Worm (Caenorhabditis elegans) whole organism, dauer: ENCODE data around the gene F53H8.3.

Experiments used
- unc-62 ChIP-seq: sonication (generic microtip); optimal IDR thresholded peaks from 2 replicates; lab custom pipeline; 2017; ENCODE audit warnings: missing biosample characterization, missing genetic modification reagents, missing genetic modification characterization

Gene F53H8.3

ce11 chrX:949466-949865, 11.1 kb downstream of the F53H8.3 start:
- TF ChIP-seq unc-62 (GFP tag; lab: Kevin White, UChicago) = peak; percentile 35

DNA sequence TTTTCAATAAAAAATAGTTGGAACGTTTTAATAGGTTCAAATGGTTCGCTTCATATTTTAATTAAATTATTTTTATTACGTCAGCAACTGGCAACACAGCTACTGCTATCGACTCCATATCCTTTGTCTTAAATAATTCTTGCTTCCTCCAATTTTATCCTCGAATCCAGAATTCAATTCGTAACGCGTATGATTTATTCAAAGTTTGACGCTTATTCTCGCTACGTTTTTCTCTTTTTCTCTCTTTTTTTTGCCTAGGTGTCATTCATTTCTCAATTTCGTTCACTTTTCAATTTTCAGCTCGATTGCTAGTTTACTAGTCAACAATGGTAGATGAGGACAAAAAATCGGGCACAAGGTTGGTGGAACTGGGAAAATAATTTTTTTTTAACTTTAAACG, 12.1 kb downstream of the F53H8.3 start, which contains the start of gene arr-1:
Gene arr-1 (plus strand): TSS at position 301 of the 400 bp plus-strand sequence.
- TF ChIP-seq unc-62 (GFP tag; lab: Kevin White, UChicago) = no peak

- TF ChIP-seq unc-62 (GFP tag; lab: Kevin White, UChicago) = no peak
These were observed 14.3 kb downstream of the F53H8.3 start for ce11 chrX:952557-953083.

DNA sequence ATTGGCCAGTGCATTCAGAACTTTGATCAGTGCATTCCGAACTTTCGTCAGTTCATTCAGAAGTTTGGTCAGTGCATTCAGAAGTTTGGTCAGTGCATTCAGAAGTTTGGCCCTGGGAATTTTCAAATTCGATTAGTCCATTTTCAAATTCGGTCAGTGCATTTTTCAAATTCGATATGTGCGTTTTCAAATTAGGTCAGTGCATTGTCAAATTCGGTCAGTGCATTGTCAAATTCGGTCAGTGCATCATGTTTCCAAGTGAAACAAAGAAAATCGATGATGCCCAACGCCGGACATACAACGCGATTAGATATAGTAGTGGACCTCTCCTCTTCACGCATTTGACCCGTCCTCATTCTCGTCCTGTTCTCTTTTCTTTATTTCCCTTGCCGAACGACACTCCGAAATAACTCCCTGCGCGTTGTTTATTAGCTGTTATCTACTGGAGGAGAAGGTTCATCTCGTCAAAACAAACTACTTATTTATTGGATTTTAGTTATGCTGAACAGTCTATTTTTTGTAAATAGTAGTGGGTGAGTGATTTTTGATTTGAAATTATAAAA, 16.2 kb downstream of the F53H8.3 start, which contains the start of gene apm-3:
Gene apm-3 (plus strand): TSS at position 477 of the 563 bp plus-strand sequence.
- TF ChIP-seq unc-62 (GFP tag; lab: Kevin White, UChicago) = no peak

ce11 chrX:957581-957980, 19.2 kb downstream of the F53H8.3 start, which contains the start of gene chil-10:
Gene chil-10, plus strand, starts transcription at chrX:957881.
- no peak for TF ChIP-seq unc-62 (GFP tag; lab: Kevin White, UChicago)

DNA sequence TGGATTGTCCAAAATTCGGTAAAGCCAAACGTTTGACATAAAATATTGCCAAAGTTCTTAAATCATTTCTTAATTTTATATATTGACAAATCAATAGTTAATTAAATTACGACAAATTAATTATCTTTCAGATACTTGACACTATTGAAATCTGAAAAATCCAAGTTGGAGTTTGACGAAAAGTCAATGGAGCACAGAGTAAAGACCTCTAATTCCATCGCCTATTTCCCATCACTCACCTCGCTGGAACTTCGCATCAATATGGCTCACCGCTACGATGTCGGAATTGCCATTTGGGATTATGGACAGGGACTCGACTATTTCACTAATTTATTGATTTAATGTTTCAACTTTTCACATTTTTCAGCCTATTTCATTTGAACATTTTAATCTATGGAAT, 21.8 kb downstream of the F53H8.3 start:
- TF ChIP-seq unc-62 (GFP tag; lab: Kevin White, UChicago) = no peak

- TF ChIP-seq unc-62 (GFP tag; lab: Kevin White, UChicago) = no peak
These were observed 24.8 kb downstream of the F53H8.3 start, which contains the start of gene ncs-1 for ce11 chrX:963171-963570. Gene ncs-1, minus strand, starts transcription at chrX:963271.

DNA sequence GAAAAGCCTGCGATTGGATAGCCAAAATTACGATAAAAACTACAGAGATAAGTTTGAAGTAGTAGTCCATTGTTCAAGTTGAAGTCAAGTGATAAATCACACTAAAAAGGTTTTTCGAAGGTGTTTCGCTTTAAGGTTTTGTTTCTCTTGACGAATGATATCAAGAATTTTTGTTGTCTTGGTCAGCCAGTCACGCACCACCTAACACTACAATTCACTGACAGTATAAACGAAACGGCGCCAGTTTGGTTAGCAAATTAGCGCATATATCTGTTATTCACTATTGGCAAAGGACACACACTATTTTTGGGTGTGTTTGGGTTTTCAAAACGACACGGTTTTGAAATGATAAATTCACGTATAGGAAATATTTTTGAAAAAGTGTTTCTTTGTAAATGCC, 31.7 kb downstream of the F53H8.3 start, which contains the start of gene C44C1.6:
Gene C44C1.6 (minus strand): TSS at position 199 of the 400 bp plus-strand sequence.
- TF ChIP-seq unc-62 (GFP tag; lab: Kevin White, UChicago) = no peak

DNA sequence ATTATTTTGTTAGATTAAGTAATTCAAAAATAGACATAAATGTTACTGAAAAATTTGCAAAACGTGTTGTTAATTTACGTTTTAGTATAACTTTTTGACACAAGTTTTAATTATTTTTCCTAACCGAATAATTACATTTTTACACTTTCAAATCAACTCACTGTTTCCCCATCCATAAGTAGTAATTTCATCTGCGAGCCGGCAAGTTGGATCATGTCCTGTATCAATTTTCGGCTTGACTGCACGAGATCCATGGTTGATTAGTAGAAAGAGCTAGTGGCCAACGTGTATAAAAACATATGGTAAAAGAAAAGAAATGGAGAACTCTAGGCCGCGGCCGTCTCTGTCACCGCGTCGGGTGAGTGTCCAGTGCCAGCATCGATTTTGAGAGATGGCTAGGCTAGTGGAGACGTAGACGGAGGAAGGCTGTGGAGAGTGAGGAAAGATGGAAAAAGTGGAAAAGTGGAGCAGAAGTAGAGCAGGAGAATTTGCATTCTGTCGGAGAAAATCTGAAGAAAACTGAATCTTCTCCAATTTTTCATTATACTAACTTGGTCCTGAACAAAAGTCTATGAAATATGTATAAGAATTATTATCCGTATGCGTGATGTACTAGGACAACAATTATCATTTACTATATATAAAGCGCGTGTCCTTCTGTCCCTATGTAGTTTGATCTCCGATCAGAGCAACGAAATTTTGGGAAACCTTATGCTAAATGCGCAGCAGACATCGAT, 36.3 kb downstream of the F53H8.3 start, which contains the start of gene vps-45:
Gene vps-45 (minus strand): TSS at position 350 of the 737 bp plus-strand sequence.
- no peak for TF ChIP-seq unc-62 (GFP tag; lab: Kevin White, UChicago)

DNA sequence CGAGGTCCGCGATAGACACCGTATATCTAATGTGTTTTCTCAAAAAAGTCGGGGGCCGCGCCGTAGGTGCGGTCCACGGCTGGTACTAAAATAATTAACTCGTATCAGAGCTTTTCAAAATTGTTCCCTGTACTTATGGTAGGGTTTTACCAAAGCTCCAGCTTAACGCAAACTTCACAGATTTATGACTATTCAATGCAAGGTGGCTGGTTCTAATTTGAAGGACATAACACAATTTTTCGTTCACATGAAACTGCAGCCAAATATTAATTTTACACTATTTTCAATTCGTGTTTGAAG, 36.8 kb downstream of the F53H8.3 start:
- TF ChIP-seq unc-62 (GFP tag; lab: Kevin White, UChicago) = no peak

DNA sequence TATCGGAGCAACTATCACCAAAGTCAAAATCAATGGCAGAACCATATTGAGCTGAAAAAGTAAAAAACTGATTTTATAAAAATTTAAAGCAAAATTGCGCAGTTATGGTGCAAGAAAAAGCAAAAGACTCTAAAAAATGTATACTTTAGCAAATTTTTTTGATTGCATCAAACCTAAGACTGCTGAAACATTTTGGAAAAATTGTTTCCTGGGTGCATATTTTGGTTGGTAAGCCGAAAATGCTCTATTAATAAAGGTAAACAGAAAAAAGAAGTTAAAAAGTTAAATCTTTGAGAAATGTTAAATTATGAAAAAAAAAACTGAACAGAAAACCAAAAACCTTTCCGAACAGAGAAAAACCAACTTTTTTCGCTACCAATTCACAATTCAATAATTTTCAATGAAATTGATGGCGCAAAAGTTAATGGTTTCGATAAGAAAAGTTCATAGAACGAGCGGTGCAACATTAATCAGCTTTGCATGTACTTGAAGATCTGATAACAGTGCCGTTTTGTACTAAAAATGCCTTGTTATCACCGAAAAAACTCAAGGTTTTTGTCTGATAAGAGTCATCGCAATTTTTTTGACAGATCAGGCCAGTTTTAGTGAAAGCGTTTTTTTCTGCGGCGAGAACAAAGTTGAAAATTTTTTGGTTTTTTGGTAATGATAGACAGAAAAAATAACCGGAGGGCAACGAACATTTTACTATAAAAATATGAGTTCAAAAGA, 39.8 kb downstream of the F53H8.3 start, which contains the start of gene abhd-3.2:
Gene abhd-3.2 (minus strand): TSS at position 51 of the 729 bp plus-strand sequence.
- no peak for TF ChIP-seq unc-62 (GFP tag; lab: Kevin White, UChicago)

- TF ChIP-seq unc-62 (GFP tag; lab: Kevin White, UChicago) = no peak
These were observed 42.1 kb downstream of the F53H8.3 start, which contains the start of gene C44C1.1 for ce11 chrX:980252-981009. Gene C44C1.1, plus strand, starts transcription at chrX:980776.

- TF ChIP-seq unc-62 (GFP tag; lab: Kevin White, UChicago) = no peak
These were observed 44.3 kb downstream of the F53H8.3 start for ce11 chrX:982598-982997.

DNA sequence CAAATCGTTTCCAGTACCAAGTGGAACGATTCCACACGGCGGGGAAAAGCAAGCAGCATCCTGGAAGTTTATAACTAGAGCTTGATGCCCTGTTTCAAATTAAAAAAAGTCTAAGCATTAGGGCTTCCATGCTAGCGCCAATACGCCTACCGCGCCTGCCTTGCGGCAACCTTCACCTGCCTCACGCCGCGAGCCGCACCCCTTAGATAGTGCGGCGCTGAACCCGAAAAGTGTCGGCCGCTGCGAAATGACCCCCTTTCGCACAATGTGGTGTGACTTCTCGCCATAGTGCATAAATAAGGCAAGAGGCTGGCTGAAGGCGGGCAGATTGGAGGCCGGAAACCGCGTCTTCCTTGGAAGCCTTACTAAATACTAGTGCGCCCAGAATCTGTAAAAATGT, 48.1 kb downstream of the F53H8.3 start:
- no peak for TF ChIP-seq unc-62 (GFP tag; lab: Kevin White, UChicago)

- no peak for TF ChIP-seq unc-62 (GFP tag; lab: Kevin White, UChicago)
These were observed 52.9 kb downstream of the F53H8.3 start, which contains the start of the genes C09E10.3 and dgk-1 for ce11 chrX:991274-991673. Gene C09E10.3, minus strand, starts transcription at chrX:991374. Gene dgk-1, minus strand, starts transcription at chrX:991456.
